Fruit fly (Drosophila melanogaster): ENCODE data around the gene aspr.

The aspr gene

dm6 chrX:20166484-20167038 is 18.6 kb downstream of the aspr start, which contains the start of gene CG9577 (continued):
- TF ChIP-seq CG13123 (GFP tag; optimal IDR thresholded peaks at IDR 0.05), result no peak
- TF ChIP-seq Hr39 (optimal IDR thresholded peaks at IDR 0.05), result no peak
- TF ChIP-seq CG6689 (GFP tag; IDR thresholded peaks at IDR 0.05), result no peak
- no peak for TF ChIP-seq Tbp (GFP tag; optimal IDR thresholded peaks at IDR 0.05)
- no peak for TF ChIP-seq vfl (GFP tag; optimal IDR thresholded peaks at IDR 0.05)
- TF ChIP-seq Dfd (GFP tag; optimal IDR thresholded peaks at IDR 0.05), result no peak
- TF ChIP-seq bowl (GFP tag; IDR thresholded peaks at IDR 0.05), result no peak
- TF ChIP-seq repo (GFP tag; optimal IDR thresholded peaks at IDR 0.05), result no peak
- no peak for TF ChIP-seq CG10209 (GFP tag; optimal IDR thresholded peaks at IDR 0.05)
- no peak for TF ChIP-seq tap (tag; optimal IDR thresholded peaks at IDR 0.05)
- TF ChIP-seq gt (GFP tag; IDR thresholded peaks at IDR 0.05), result no peak
- peak; percentile 22 for TF ChIP-seq pzg (GFP tag; optimal IDR thresholded peaks at IDR 0.05)
- TF ChIP-seq CG31365 (tag; optimal IDR thresholded peaks at IDR 0.05), result no peak
- no peak for TF ChIP-seq CG12071 (GFP tag; optimal IDR thresholded peaks at IDR 0.05)
- no peak for TF ChIP-seq caup (GFP tag; optimal IDR thresholded peaks at IDR 0.05; ENCODE audit: severe bottlenecking)
- TF ChIP-seq cad (GFP tag; optimal IDR thresholded peaks at IDR 0.05), result no peak

dm6 chrX:20169898-20170297 is 22.0 kb downstream of the aspr start, which contains the start of the genes CG9581 and CG9578:
Gene CG9581 (minus strand): TSS chrX:20169981.
Gene CG9578 (plus strand): TSS chrX:20170222.
- peak; percentile 82 for TF ChIP-seq Sry-δ (GFP tag; optimal IDR thresholded peaks at IDR 0.05)
- peak; percentile 26 for TF ChIP-seq phol (tag; optimal IDR thresholded peaks at IDR 0.05)
- 0 out of 3 replicates have a peak, but pooled peaks have one; percentile 9 for TF ChIP-seq CG17361 (GFP tag; IDR thresholded peaks at IDR 0.05)
- no peak for TF ChIP-seq tup (GFP tag; optimal IDR thresholded peaks at IDR 0.05)
- TF ChIP-seq bbx (GFP tag; IDR thresholded peaks at IDR 0.05; ENCODE audit: partially characterized antibody), result peak; percentile 48
- TF ChIP-seq Xrp1 (GFP tag; IDR thresholded peaks at IDR 0.05), result no peak
- TF ChIP-seq jumu (GFP tag; optimal IDR thresholded peaks at IDR 0.05), result no peak
- no peak for TF ChIP-seq Hmr (GFP tag; optimal IDR thresholded peaks at IDR 0.05)
- no peak for TF ChIP-seq HLH3B (GFP tag; IDR thresholded peaks at IDR 0.05)
- TF ChIP-seq Mrtf (GFP tag; IDR thresholded peaks at IDR 0.05), result no peak
- no peak for TF ChIP-seq dati (GFP tag; IDR thresholded peaks at IDR 0.05)
- no peak for TF ChIP-seq klu (GFP tag; IDR thresholded peaks at IDR 0.05)
- TF ChIP-seq Nf-YC (tag; optimal IDR thresholded peaks at IDR 0.05), result peak; percentile 6
- no peak for TF ChIP-seq CHES-1-like (GFP tag; optimal IDR thresholded peaks at IDR 0.05)
- no peak for TF ChIP-seq CG31441 (GFP tag; IDR thresholded peaks at IDR 0.05)
- TF ChIP-seq tna (GFP tag; IDR thresholded peaks at IDR 0.05; ENCODE audit: partially characterized antibody), result peak; percentile 54; the same call in 1 of the 2 replicates
- no peak for TF ChIP-seq CG12942 (GFP tag; optimal IDR thresholded peaks at IDR 0.05)
- no peak for TF ChIP-seq CG4404 (GFP tag; IDR thresholded peaks at IDR 0.05)
- TF ChIP-seq Pdp1 (GFP tag; optimal IDR thresholded peaks at IDR 0.05), result peak in 1 of 2 experiments; percentile 95
- TF ChIP-seq row (GFP tag; IDR thresholded peaks at IDR 0.05), result peak; percentile 52; the same call in 1 of the 3 replicates
- no peak for TF ChIP-seq dimm (GFP tag; IDR thresholded peaks at IDR 0.05)
- no peak for TF ChIP-seq CG7987 (GFP tag; optimal IDR thresholded peaks at IDR 0.05)
- peak; percentile 71; the same call in 2 of the 3 replicates for TF ChIP-seq hb (GFP tag; IDR thresholded peaks at IDR 0.05; ENCODE audit: partially characterized antibody)
- TF ChIP-seq MBD-R2 (GFP tag; IDR thresholded peaks at IDR 0.05), result peak; percentile 60
- peak; percentile 85 for TF ChIP-seq unc-4 (GFP tag; IDR thresholded peaks at IDR 0.05; ENCODE audit: partially characterized antibody)
- peak; percentile 90 for TF ChIP-seq E2f2 (GFP tag; IDR thresholded peaks at IDR 0.05)
- peak; percentile 75; the same call in 2 of the 3 replicates for TF ChIP-seq knrl (GFP tag; IDR thresholded peaks at IDR 0.05; ENCODE audit: partially characterized antibody)
- TF ChIP-seq CG9876 (GFP tag; optimal IDR thresholded peaks at IDR 0.05), result no peak
- TF ChIP-seq CG12659 (GFP tag; optimal IDR thresholded peaks at IDR 0.05), result peak; percentile 16
- no peak for TF ChIP-seq stc (GFP tag; IDR thresholded peaks at IDR 0.05)
- TF ChIP-seq nmo (GFP tag; optimal IDR thresholded peaks at IDR 0.05), result peak; percentile 28
- TF ChIP-seq fd96Cb (tag; optimal IDR thresholded peaks at IDR 0.05), result no peak
- TF ChIP-seq CG14860 (GFP tag; IDR thresholded peaks at IDR 0.05; ENCODE audit: partially characterized antibody), result peak; percentile 74
- TF ChIP-seq chinmo (GFP tag; IDR thresholded peaks at IDR 0.05; ENCODE audit: partially characterized antibody), result peak; percentile 78; the same call in 1 of the 4 replicates

Data from whole organism, embryonic.